Worm (Caenorhabditis elegans) whole organism, L1 larva: ENCODE measurements around the gene EGAP2.1.

Experiments used
- ceh-82 ChIP-seq, 3 experiments: fragments of 150-350 bp in 1 of 3; sonication (generic microtip) in 2 of 3; optimal IDR thresholded peaks; 2 replicates each; lab custom pipeline; 2014 to 2017; ENCODE audit warnings: missing biosample characterization in 3 of 3, missing genetic modification characterization in 3 of 3
- efl-1 ChIP-seq, 4 experiments: fragments of 150-350 bp; optimal IDR thresholded peaks in 3 of 4; peaks in 1 of 4; 1 replicate in 1 of 4; 2 replicates in 3 of 4; lab custom pipeline; 2014; ENCODE audit warnings: missing biosample characterization in 2 of 4, missing genetic modification characterization in 2 of 4, missing genetic modification reagents in 2 of 4
- egl-27 ChIP-seq, 2 experiments: fragments of 150-350 bp in 1 of 2; sonication (generic microtip); optimal IDR thresholded peaks; 3 replicates each; lab custom pipeline; 2017 to 2018; ENCODE audit warnings: missing biosample characterization in 2 of 2, missing genetic modification characterization in 2 of 2, missing genetic modification reagents in 2 of 2
- lin-13 ChIP-seq: fragments of 150-350 bp; optimal IDR thresholded peaks from 2 replicates; lab custom pipeline; 2014; ENCODE audit warnings: missing biosample characterization, missing genetic modification reagents, missing genetic modification characterization
- lin-15B ChIP-seq: fragments of 150-350 bp; sonication (generic microtip); optimal IDR thresholded peaks from 3 replicates; lab custom pipeline; 2014; ENCODE audit warnings: missing biosample characterization, missing genetic modification characterization
- lin-39 ChIP-seq: fragments of 150-350 bp; optimal IDR thresholded peaks from 2 replicates; lab custom pipeline; 2014; ENCODE audit warnings: missing biosample characterization, missing genetic modification reagents, missing genetic modification characterization
- lir-3 ChIP-seq: sonication (generic microtip); optimal IDR thresholded peaks from 2 replicates; lab custom pipeline; 2016; ENCODE audit warnings: mild to moderate bottlenecking, missing genetic modification characterization, moderate library complexity, missing compliant biosample characterization; ENCODE audit not compliant: poor library complexity
- nhr-19 ChIP-seq: fragments of 200-800 bp; sonication (Bioruptor generic); conservative IDR thresholded peaks from 2 replicates; pipeline ENCODE4 v1.3.6; 2022; ENCODE audit warnings: missing genetic modification characterization, missing compliant biosample characterization
- rnt-1 ChIP-seq: sonication (generic microtip); optimal IDR thresholded peaks from 2 replicates; lab custom pipeline; 2016; ENCODE audit warnings: mild to moderate bottlenecking, missing genetic modification characterization, moderate library complexity, missing compliant biosample characterization
- snpc-4 ChIP-seq: fragments of 150-350 bp; optimal IDR thresholded peaks from 2 replicates; lab custom pipeline; 2014; ENCODE audit warnings: missing biosample characterization, missing genetic modification characterization
- ztf-11 ChIP-seq, 2 experiments: sonication (generic microtip); optimal IDR thresholded peaks; 2 replicates each; lab custom pipeline; 2016 to 2017; ENCODE audit warnings: missing genetic modification characterization in 2 of 2, missing biosample characterization in 1 of 2, missing compliant biosample characterization in 1 of 2

DNA sequence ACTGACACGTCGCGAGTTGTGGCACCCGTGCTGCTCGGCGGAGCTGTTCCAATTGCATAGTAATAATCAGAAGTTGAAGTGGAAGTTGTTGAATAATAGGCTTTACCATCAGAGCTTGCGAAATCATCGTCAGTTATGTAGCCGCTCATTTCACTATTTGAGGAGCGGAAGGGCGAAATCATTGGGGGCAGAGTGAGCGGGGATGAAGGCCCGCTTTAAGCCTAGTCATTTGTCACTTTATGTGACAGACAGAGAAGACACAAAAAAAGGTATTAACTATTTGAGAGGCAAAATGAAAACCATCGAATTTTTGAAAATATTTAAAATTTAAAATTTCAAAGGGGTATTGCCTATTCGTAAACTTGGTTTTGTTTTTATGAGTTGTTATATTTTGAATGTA is 12.9 kb upstream of the EGAP2.1 start:
- TF ChIP-seq lin-39 (no peak), lin-15B (tag; lab: Kevin White, UChicago) (no peak), lin-13 (no peak), snpc-4 (tag; lab: Kevin White, UChicago) (no peak), ceh-82 (tag; optimal IDR thresholded peaks at IDR 0.05; lab: Kevin White, UChicago) (no peak), rnt-1 (no peak), egl-27 (tag; optimal IDR thresholded peaks at IDR 0.05; lab: Kevin White, UChicago) (no peak), ztf-11 (tag; optimal IDR thresholded peaks at IDR 0.05; lab: Kevin White, UChicago) (no peak), nhr-19 (no peak), lir-3 (tag; lab: Kevin White, UChicago) (no peak), efl-1 (optimal IDR thresholded peaks at IDR 0.05; lab: Kevin White, UChicago) (no peak), efl-1 (GFP tag; optimal IDR thresholded peaks at IDR 0.05 in 1 of 2; lab: Kevin White, UChicago) (peak in 1 of 2 experiments; percentile 58)
